Worm (Caenorhabditis elegans): ENCODE measurements around the gene M60.7.

- no peak for TF ChIP-seq ztf-26 (tag; optimal IDR thresholded peaks at IDR 0.05)
- TF ChIP-seq attf-6 (GFP tag; IDR thresholded peaks at IDR 0.05): no peak
- no peak for TF ChIP-seq snpc-4 (GFP tag; optimal IDR thresholded peaks at IDR 0.05)
- TF ChIP-seq snpc-4 (tag; optimal IDR thresholded peaks at IDR 0.05): no peak
- TF ChIP-seq dpl-1 (GFP tag; optimal IDR thresholded peaks at IDR 0.05): no peak
- TF ChIP-seq ZK185.1 (tag; optimal IDR thresholded peaks at IDR 0.05; ENCODE audit: poor library complexity, severe bottlenecking): no peak
- no peak for TF ChIP-seq ceh-100 (GFP tag; IDR thresholded peaks at IDR 0.05)
- TF ChIP-seq Y53G8AR.9 (GFP tag; conservative IDR thresholded peaks at IDR 0.05): no peak
Observed at ce11 chrX:8268083-8268482, 7.1 kb upstream of the M60.7 start.
